Worm (Caenorhabditis elegans): Measurements from ENCODE around the gene srw-119.

DNA sequence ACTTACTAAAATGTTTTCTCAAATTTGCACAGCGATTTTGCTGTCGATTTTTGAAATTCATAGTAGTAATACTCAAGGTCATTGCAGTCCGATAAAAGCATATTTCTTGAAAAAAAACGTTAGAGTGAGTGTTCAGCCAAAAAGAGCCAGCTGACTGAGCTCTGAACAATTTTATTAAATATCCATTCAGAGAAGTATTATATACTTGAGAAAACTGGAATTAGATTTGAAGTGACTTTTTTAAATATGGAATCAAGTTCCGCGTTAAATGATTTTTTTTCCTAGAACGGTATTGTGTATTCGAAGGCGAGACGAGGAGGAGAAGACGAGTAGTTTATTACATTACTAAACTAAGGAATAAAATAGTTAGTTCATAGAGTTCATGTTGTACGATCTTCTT is 8.2 kb downstream of the srw-119 start, which contains the start of gene srw-121:
- TF ChIP-seq nhr-23 (tag; optimal IDR thresholded peaks at IDR 0.05) (no peak), unc-62 (GFP tag; optimal IDR thresholded peaks at IDR 0.05) (no peak), ama-1 (optimal IDR thresholded peaks at IDR 0.05) (no peak), F13H6.1 (tag; optimal IDR thresholded peaks at IDR 0.05) (no peak), elt-1 (tag; optimal IDR thresholded peaks at IDR 0.05) (no peak), lsy-2 (tag; optimal IDR thresholded peaks at IDR 0.05) (no peak), skn-1 (tag; optimal IDR thresholded peaks at IDR 0.05) (no peak), zag-1 (tag; optimal IDR thresholded peaks at IDR 0.05) (no peak), fos-1 (tag; optimal IDR thresholded peaks at IDR 0.05) (no peak)
